Worm (Caenorhabditis elegans): Measurements from ENCODE around the gene col-3.

- TF ChIP-seq lin-39 (tag; optimal IDR thresholded peaks at IDR 0.05), result no peak
- peak; percentile 8 for TF ChIP-seq F13H6.1 (tag; optimal IDR thresholded peaks at IDR 0.05)
- no peak for TF ChIP-seq crh-2 (tag; optimal IDR thresholded peaks at IDR 0.05)
- peak; percentile 57 for TF ChIP-seq nhr-25 (tag; optimal IDR thresholded peaks at IDR 0.05)
- no peak for TF ChIP-seq skn-1 (tag; optimal IDR thresholded peaks at IDR 0.05)
- no peak for TF ChIP-seq nhr-237 (tag; optimal IDR thresholded peaks at IDR 0.05)
- no peak for TF ChIP-seq ztf-1 (GFP tag; conservative IDR thresholded peaks at IDR 0.05)
- TF ChIP-seq mdl-1 (tag; optimal IDR thresholded peaks at IDR 0.05), result no peak
- TF ChIP-seq unc-39 (tag; optimal IDR thresholded peaks at IDR 0.05), result no peak
- peak; percentile 61 for TF ChIP-seq egl-27 (tag; optimal IDR thresholded peaks at IDR 0.05)
- TF ChIP-seq snpc-4 (tag; optimal IDR thresholded peaks at IDR 0.05), result no peak
- TF ChIP-seq ama-1 (optimal IDR thresholded peaks at IDR 0.05), result no peak
- no peak for TF ChIP-seq nhr-6 (tag; optimal IDR thresholded peaks at IDR 0.05)
- TF ChIP-seq ceh-16 (tag; optimal IDR thresholded peaks at IDR 0.05), result no peak
Measured at ce11 chrIV:8793223-8793622, 31.4 kb upstream of the col-3 start.

Data from whole organism, L2 larva.